Worm (Caenorhabditis elegans): ENCODE results near the gene acr-5.

ce11 chrIII:6471451-6471850, 43.1 kb downstream of the acr-5 start, which contains the start of gene wht-6:
- no peak for TF ChIP-seq hnd-1 (tag; optimal IDR thresholded peaks at IDR 0.05)
- no peak for TF ChIP-seq ama-1 (optimal IDR thresholded peaks at IDR 0.05)
- TF ChIP-seq flt-1 (GFP tag; IDR thresholded peaks at IDR 0.05) = no peak
- no peak for TF ChIP-seq ceh-36 (tag; optimal IDR thresholded peaks at IDR 0.05)
- TF ChIP-seq sea-1 (GFP tag; conservative IDR thresholded peaks at IDR 0.05) = no peak
- TF ChIP-seq hmbx-1 (tag; optimal IDR thresholded peaks at IDR 0.05) = no peak
